Worm (Caenorhabditis elegans) whole organism, L4 larva: Measurements from ENCODE around the gene T19C3.6.

Experiments
- F26F4.8 ChIP-seq: fragments of 200-800 bp; sonication (Bioruptor generic); conservative IDR thresholded peaks from 2 replicates; pipeline ENCODE4 v1.3.6; 2022; ENCODE audit warnings: missing genetic modification characterization, missing compliant biosample characterization
- ama-1 ChIP-seq: fragments of 150-350 bp; optimal IDR thresholded peaks from 2 replicates; lab custom pipeline; 2014; ENCODE audit warnings: inconsistent platforms, mixed read lengths
- ces-1 ChIP-seq: fragments of 150-350 bp; sonication (generic microtip); optimal IDR thresholded peaks from 4 replicates; lab custom pipeline; 2014; ENCODE audit warnings: missing biosample characterization, missing genetic modification reagents, missing genetic modification characterization
- gei-8 ChIP-seq: fragments of 200-800 bp; sonication (Bioruptor generic); optimal IDR thresholded peaks from 2 replicates; lab custom pipeline; 2018; ENCODE audit warnings: mild to moderate bottlenecking, missing genetic modification characterization, missing compliant biosample characterization
- lin-13 ChIP-seq: fragments of 150-350 bp; optimal IDR thresholded peaks from 2 replicates; lab custom pipeline; 2014; ENCODE audit warnings: missing biosample characterization, missing genetic modification reagents, missing genetic modification characterization
- lin-39 ChIP-seq: fragments of 150-350 bp; optimal IDR thresholded peaks from 2 replicates; lab custom pipeline; 2014; ENCODE audit warnings: missing biosample characterization, missing genetic modification reagents, missing genetic modification characterization
- mdt-29 ChIP-seq: fragments of 200-800 bp; sonication (Bioruptor generic); IDR thresholded peaks from 2 replicates; pipeline ENCODE4 v1.3.6; 2022; ENCODE audit warnings: missing genetic modification reagents, missing genetic modification characterization, missing compliant biosample characterization
- pha-4 ChIP-seq, 2 experiments: fragments of 150-350 bp in 1 of 2; fragments of 200-800 bp in 1 of 2; sonication (Bioruptor generic) in 1 of 2; IDR thresholded peaks in 1 of 2; optimal IDR thresholded peaks in 1 of 2; 2 replicates each; pipeline versions ENCODE4 v1.3.6 to Lab custom; 2014 to 2022; ENCODE audit warnings: missing genetic modification characterization in 2 of 2, missing genetic modification reagents in 2 of 2, missing biosample characterization in 1 of 2, missing compliant biosample characterization in 1 of 2
- tra-1 ChIP-seq: fragments of 200-800 bp; sonication (Bioruptor generic); IDR thresholded peaks from 2 replicates; pipeline ENCODE4 v1.3.6; 2022; ENCODE audit warnings: missing genetic modification reagents, missing genetic modification characterization, missing compliant biosample characterization

DNA sequence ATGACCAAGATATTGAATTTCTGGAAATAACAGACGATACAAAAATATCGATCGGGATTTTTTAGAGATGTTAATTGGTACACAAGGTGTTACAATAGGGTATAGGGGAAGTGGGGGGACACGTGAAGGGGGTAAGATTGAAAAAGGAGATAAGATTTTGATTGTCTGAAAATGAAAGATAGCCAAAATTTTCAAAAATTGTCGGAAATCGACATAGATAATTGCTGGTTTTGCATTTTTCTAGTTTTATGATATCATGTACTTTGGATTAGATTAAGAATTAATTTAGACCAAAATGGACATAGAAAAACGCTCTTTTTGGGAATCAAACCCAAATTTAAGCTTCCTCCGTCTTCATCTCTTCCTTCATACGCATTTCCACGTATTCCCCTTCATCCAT is 3.5 kb downstream of the T19C3.6 start, which contains the start of gene T19C3.5:
- TF ChIP-seq lin-13 (GFP tag; lab: Kevin White, UChicago) (no peak), F26F4.8 (GFP tag; lab: Robert Waterston, UW) (no peak), pha-4 (GFP tag; IDR thresholded peaks at IDR 0.05; lab: Robert Waterston, UW) (no peak), pha-4 (tag; optimal IDR thresholded peaks at IDR 0.05; lab: Kevin White, UChicago) (no peak), mdt-29 (no peak), lin-39 (tag; lab: Kevin White, UChicago) (no peak), tra-1 (GFP tag; lab: Robert Waterston, UW) (no peak), ces-1 (GFP tag; lab: Kevin White, UChicago) (no peak), gei-8 (GFP tag; lab: Kevin White, UChicago) (no peak), ama-1 (lab: Kevin White, UChicago) (no peak)
